Worm (Caenorhabditis elegans): ENCODE measurements around the gene srm-5.

DNA sequence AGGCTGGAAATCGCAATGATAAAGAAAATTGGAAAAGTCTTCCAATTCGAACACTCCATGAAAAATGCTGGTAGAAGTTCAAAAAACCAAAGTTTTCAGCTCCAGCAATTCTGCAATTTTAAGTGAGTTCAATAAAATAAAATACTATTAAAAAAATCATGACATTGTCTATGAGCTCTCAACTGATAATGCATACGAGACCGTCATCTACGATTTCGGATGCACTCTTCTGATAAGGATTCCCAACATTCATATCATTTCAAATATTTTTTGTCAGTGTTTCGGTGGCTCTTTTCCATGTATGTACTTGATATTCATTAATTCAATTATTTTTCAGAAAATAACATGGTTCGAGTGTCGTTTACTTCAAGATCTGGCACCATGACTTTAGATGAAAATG, 33.9 kb upstream of the srm-5 start, which contains the start of gene F14D7.6:
- TF ChIP-seq ama-1 (optimal IDR thresholded peaks at IDR 0.05) (no peak), ama-1 (GFP tag; optimal IDR thresholded peaks at IDR 0.05) (no peak), F52B5.7 (tag; optimal IDR thresholded peaks at IDR 0.05) (no peak), pbrm-1 (GFP tag; IDR thresholded peaks at IDR 0.05) (no peak), gei-17 (GFP tag; optimal IDR thresholded peaks at IDR 0.05) (no peak), hlh-26 (GFP tag; conservative IDR thresholded peaks at IDR 0.05) (no peak), unc-62 (GFP tag; optimal IDR thresholded peaks at IDR 0.05) (no peak), T26A5.8 (tag; optimal IDR thresholded peaks at IDR 0.05) (no peak), F55B11.4 (tag; optimal IDR thresholded peaks at IDR 0.05; ENCODE audit: borderline replicate concordance, insufficient read depth) (no peak), lag-1 (GFP tag; IDR thresholded peaks at IDR 0.05) (no peak), snpc-3.4 (tag; optimal IDR thresholded peaks at IDR 0.05) (no peak), hlh-12 (tag; optimal IDR thresholded peaks at IDR 0.05) (no peak), him-1 (tag; optimal IDR thresholded peaks at IDR 0.05) (no peak)
